Fruit fly (Drosophila melanogaster) whole organism, embryonic: Measurements from ENCODE around the gene PlexA.

ENCODE experiments used
- B-H2 ChIP-seq: fragments of 200-800 bp; sonication (Bioruptor generic); optimal IDR thresholded peaks from 2 replicates; lab custom pipeline; 2018; ENCODE audit warnings: missing biosample characterization, mild to moderate bottlenecking, missing genetic modification characterization
- CG10654 ChIP-seq: fragments of 200-800 bp; sonication (Bioruptor generic); optimal IDR thresholded peaks from 2 replicates; lab custom pipeline; 2016; ENCODE audit warnings: missing biosample characterization, missing genetic modification characterization
- CG10959 ChIP-seq: fragments of 200-800 bp; sonication (Bioruptor generic); IDR thresholded peaks from 2 replicates; pipeline ENCODE4 v1.3.6; 2022; ENCODE audit warnings: missing biosample characterization, missing genetic modification characterization
- CG11456 ChIP-seq: fragments of 200-800 bp; sonication (Bioruptor generic); IDR thresholded peaks from 3 replicates; pipeline ENCODE4 v1.3.6; 2022; ENCODE audit warnings: missing biosample characterization, missing genetic modification characterization
- CG11560 ChIP-seq: fragments of 200-800 bp; sonication (Bioruptor generic); IDR thresholded peaks from 3 replicates; pipeline ENCODE4 v1.3.6; 2022; ENCODE audit warnings: missing biosample characterization, missing genetic modification characterization
- CG1529 ChIP-seq: fragments of 200-800 bp; sonication (Bioruptor generic); optimal IDR thresholded peaks from 3 replicates; lab custom pipeline; 2018; ENCODE audit warnings: missing biosample characterization, missing genetic modification characterization
- CG17359 ChIP-seq: fragments of 200-800 bp; sonication (Bioruptor generic); optimal IDR thresholded peaks from 3 replicates; lab custom pipeline; 2018; ENCODE audit warnings: missing biosample characterization, mild to moderate bottlenecking, missing genetic modification characterization, moderate library complexity
- CG17385 ChIP-seq: fragments of 200-800 bp; sonication (Bioruptor generic); optimal IDR thresholded peaks from 3 replicates; lab custom pipeline; 2018; ENCODE audit warnings: missing biosample characterization, mild to moderate bottlenecking, missing genetic modification characterization
- CG30020 ChIP-seq: fragments of 200-800 bp; optimal IDR thresholded peaks from 2 replicates; lab custom pipeline; 2019; ENCODE audit warnings: missing biosample characterization, mild to moderate bottlenecking, missing genetic modification characterization, moderate library complexity
- CG31365 ChIP-seq: fragments of 200-800 bp; sonication (Bioruptor generic); optimal IDR thresholded peaks from 2 replicates; lab custom pipeline; 2018; ENCODE audit warnings: missing biosample characterization, mild to moderate bottlenecking, missing genetic modification characterization
- CG3407 ChIP-seq: fragments of 200-800 bp; sonication (Bioruptor generic); optimal IDR thresholded peaks from 2 replicates; lab custom pipeline; 2018; ENCODE audit warnings: missing biosample characterization, mild to moderate bottlenecking, missing genetic modification characterization
- CG4328 ChIP-seq: fragments of 200-800 bp; sonication (Bioruptor generic); optimal IDR thresholded peaks from 3 replicates; lab custom pipeline; 2017; ENCODE audit warnings: missing biosample characterization, missing genetic modification reagents, missing genetic modification characterization
- CG4404 ChIP-seq: fragments of 200-800 bp; sonication (Bioruptor generic); IDR thresholded peaks from 2 replicates; pipeline ENCODE4 v1.3.6; 2022; ENCODE audit warnings: missing biosample characterization, missing genetic modification characterization
- CG4854 ChIP-seq: fragments of 200-800 bp; sonication (Bioruptor generic); optimal IDR thresholded peaks from 2 replicates; lab custom pipeline; 2016; ENCODE audit warnings: missing biosample characterization, missing genetic modification characterization, inconsistent platforms
- CG6254 ChIP-seq: fragments of 200-800 bp; sonication (Bioruptor generic); optimal IDR thresholded peaks from 3 replicates; lab custom pipeline; 2017; ENCODE audit warnings: mild to moderate bottlenecking, missing biosample characterization, missing genetic modification reagents, missing genetic modification characterization
- CG6654 ChIP-seq: fragments of 200-800 bp; sonication (Bioruptor generic); optimal IDR thresholded peaks from 2 replicates; lab custom pipeline; 2017; ENCODE audit warnings: missing biosample characterization, mild to moderate bottlenecking, missing genetic modification characterization
- CG7839 ChIP-seq: fragments of 200-800 bp; sonication (Bioruptor generic); optimal IDR thresholded peaks from 3 replicates; lab custom pipeline; 2018; ENCODE audit warnings: missing biosample characterization, mild to moderate bottlenecking, missing genetic modification characterization, moderate library complexity
- CG7963 ChIP-seq: fragments of 200-800 bp; sonication (Bioruptor generic); IDR thresholded peaks from 3 replicates; pipeline ENCODE4 v1.3.6; 2022; ENCODE audit warnings: missing biosample characterization, missing genetic modification characterization; ENCODE audit not compliant: partially characterized antibody
- CG8359 ChIP-seq: fragments of 200-800 bp; sonication (Bioruptor generic); optimal IDR thresholded peaks from 2 replicates; lab custom pipeline; 2017; ENCODE audit warnings: missing biosample characterization, mild to moderate bottlenecking, missing genetic modification characterization, borderline replicate concordance
- Camta ChIP-seq: fragments of 200-800 bp; sonication (Bioruptor generic); optimal IDR thresholded peaks from 2 replicates; lab custom pipeline; 2016; ENCODE audit warnings: missing biosample characterization, missing genetic modification characterization
- D ChIP-seq, 2 experiments: fragments of 200-800 bp in 1 of 2; fragments of >200 bp in 1 of 2; sonication (Bioruptor generic) in 1 of 2; optimal IDR thresholded peaks; 2 replicates in 1 of 2; 3 replicates in 1 of 2; lab custom pipeline; 2017; ENCODE audit warnings: mild to moderate bottlenecking in 1 of 2, missing biosample characterization in 1 of 2, missing genetic modification characterization in 1 of 2, missing genetic modification reagents in 1 of 2
- Doc2 ChIP-seq: fragments of 200-800 bp; sonication (Bioruptor generic); IDR thresholded peaks from 2 replicates; pipeline ENCODE4 v1.3.6; 2022; ENCODE audit warnings: missing biosample characterization, missing genetic modification characterization
- Gug ChIP-seq: fragments of 200-800 bp; sonication (Bioruptor generic); IDR thresholded peaks from 4 replicates; pipeline ENCODE4 v1.3.6; 2022; ENCODE audit warnings: missing biosample characterization, missing genetic modification characterization
- H15 ChIP-seq: fragments of 200-800 bp; sonication (Bioruptor generic); IDR thresholded peaks from 3 replicates; pipeline ENCODE4 v1.3.6; 2022; ENCODE audit warnings: missing biosample characterization, missing genetic modification characterization
- HLH4C ChIP-seq: fragments of 200-800 bp; sonication (Bioruptor generic); IDR thresholded peaks from 3 replicates; pipeline ENCODE4 v1.3.6; 2022; ENCODE audit warnings: missing biosample characterization, missing genetic modification characterization; ENCODE audit not compliant: partially characterized antibody
- Hr3 ChIP-seq: fragments of 200-800 bp; sonication (Bioruptor generic); optimal IDR thresholded peaks from 3 replicates; lab custom pipeline; 2016; ENCODE audit warnings: missing biosample characterization, missing genetic modification characterization
- Lpt ChIP-seq: fragments of >200 bp; optimal IDR thresholded peaks from 2 replicates; lab custom pipeline; 2018; ENCODE audit warnings: missing biosample characterization, missing genetic modification characterization
- NC2β ChIP-seq: fragments of 200-800 bp; sonication (Bioruptor generic); optimal IDR thresholded peaks from 2 replicates; lab custom pipeline; 2016; ENCODE audit warnings: missing biosample characterization, missing genetic modification characterization
- Nf-YA ChIP-seq: fragments of 200-800 bp; sonication (Bioruptor generic); IDR thresholded peaks from 2 replicates; pipeline ENCODE4 v1.3.6; 2022; ENCODE audit warnings: missing biosample characterization, missing genetic modification characterization
- Sin3A ChIP-seq: fragments of >200 bp; optimal IDR thresholded peaks from 2 replicates; lab custom pipeline; 2018
- Taf1 ChIP-seq: fragments of 200-800 bp; sonication (Bioruptor generic); IDR thresholded peaks from 2 replicates; pipeline ENCODE4 v1.3.6; 2022; ENCODE audit warnings: missing biosample characterization, missing genetic modification characterization
- Trl ChIP-seq, 3 experiments: fragments of >200 bp in 2 of 3; fragments of 200-800 bp in 1 of 3; sonication (Bioruptor generic) in 1 of 3; optimal IDR thresholded peaks; 2 replicates in 1 of 3; 3 replicates in 2 of 3; lab custom pipeline; 2016 to 2017; ENCODE audit warnings: missing biosample characterization in 1 of 3, missing genetic modification characterization in 1 of 3
- Xbp1 ChIP-seq: fragments of 200-800 bp; sonication (Bioruptor generic); optimal IDR thresholded peaks from 3 replicates; lab custom pipeline; 2016; ENCODE audit warnings: missing biosample characterization, mild to moderate bottlenecking, missing genetic modification characterization
- ab ChIP-seq: fragments of 200-800 bp; sonication (Bioruptor generic); optimal IDR thresholded peaks from 2 replicates; lab custom pipeline; 2016; ENCODE audit warnings: missing biosample characterization, missing genetic modification characterization
- abd-A ChIP-seq: fragments of 200-800 bp; sonication (Bioruptor generic); optimal IDR thresholded peaks from 3 replicates; lab custom pipeline; 2019; ENCODE audit warnings: missing biosample characterization, mild to moderate bottlenecking, missing genetic modification characterization, moderate library complexity
- cg ChIP-seq: fragments of 200-800 bp; sonication (Bioruptor generic); optimal IDR thresholded peaks from 3 replicates; lab custom pipeline; 2019; ENCODE audit warnings: missing biosample characterization, mild to moderate bottlenecking, missing genetic modification characterization, moderate library complexity
- chm ChIP-seq: fragments of 200-800 bp; sonication (Bioruptor generic); IDR thresholded peaks from 2 replicates; pipeline ENCODE4 v1.3.6; 2022; ENCODE audit warnings: missing biosample characterization, missing genetic modification characterization
- gcm ChIP-seq: fragments of 200-800 bp; sonication (Bioruptor generic); optimal IDR thresholded peaks from 2 replicates; lab custom pipeline; 2019; ENCODE audit warnings: missing biosample characterization, mild to moderate bottlenecking, missing genetic modification characterization, moderate library complexity
- gcm2 ChIP-seq: fragments of 200-800 bp; sonication (Bioruptor generic); optimal IDR thresholded peaks from 2 replicates; lab custom pipeline; 2016; ENCODE audit warnings: missing biosample characterization, missing genetic modification characterization
- hb ChIP-seq: fragments of 200-800 bp; sonication (Bioruptor generic); IDR thresholded peaks from 3 replicates; pipeline ENCODE4 v1.3.6; 2022; ENCODE audit warnings: missing biosample characterization, missing genetic modification characterization; ENCODE audit not compliant: partially characterized antibody
- jing ChIP-seq: fragments of 200-800 bp; sonication (Bioruptor generic); optimal IDR thresholded peaks from 2 replicates; lab custom pipeline; 2018; ENCODE audit warnings: missing biosample characterization, mild to moderate bottlenecking, missing genetic modification characterization
- mirr ChIP-seq: fragments of 200-800 bp; sonication (Bioruptor generic); optimal IDR thresholded peaks from 3 replicates; lab custom pipeline; 2018; ENCODE audit warnings: missing biosample characterization, mild to moderate bottlenecking, missing genetic modification characterization
- phol ChIP-seq: fragments of 200-800 bp; sonication (Bioruptor generic); optimal IDR thresholded peaks from 3 replicates; lab custom pipeline; 2018; ENCODE audit warnings: missing biosample characterization, mild to moderate bottlenecking, missing genetic modification characterization, moderate library complexity
- run ChIP-seq: fragments of 200-800 bp; sonication (Bioruptor generic); optimal IDR thresholded peaks from 3 replicates; lab custom pipeline; 2018; ENCODE audit warnings: missing biosample characterization, mild to moderate bottlenecking, missing genetic modification characterization
- scrt ChIP-seq: fragments of 200-800 bp; sonication (Bioruptor generic); optimal IDR thresholded peaks from 2 replicates; lab custom pipeline; 2018; ENCODE audit warnings: missing biosample characterization, mild to moderate bottlenecking, missing genetic modification characterization, moderate library complexity
- trh ChIP-seq: fragments of 200-800 bp; sonication (Bioruptor generic); optimal IDR thresholded peaks from 2 replicates; lab custom pipeline; 2016; ENCODE audit warnings: missing biosample characterization, missing genetic modification characterization
- ttk ChIP-seq: fragments of 200-800 bp; sonication (Bioruptor generic); IDR thresholded peaks from 2 replicates; pipeline ENCODE4 v2.1.2; 2022; ENCODE audit warnings: missing biosample characterization, missing genetic modification characterization
- vvl ChIP-seq: fragments of 200-800 bp; sonication (Bioruptor generic); IDR thresholded peaks from 2 replicates; pipeline ENCODE4 v1.3.6; 2022; ENCODE audit warnings: missing biosample characterization, missing genetic modification characterization
- zf30C ChIP-seq: fragments of 200-800 bp; sonication (Bioruptor generic); optimal IDR thresholded peaks from 3 replicates; lab custom pipeline; 2018; ENCODE audit warnings: missing biosample characterization, mild to moderate bottlenecking, missing genetic modification characterization

The PlexA gene

DNA sequence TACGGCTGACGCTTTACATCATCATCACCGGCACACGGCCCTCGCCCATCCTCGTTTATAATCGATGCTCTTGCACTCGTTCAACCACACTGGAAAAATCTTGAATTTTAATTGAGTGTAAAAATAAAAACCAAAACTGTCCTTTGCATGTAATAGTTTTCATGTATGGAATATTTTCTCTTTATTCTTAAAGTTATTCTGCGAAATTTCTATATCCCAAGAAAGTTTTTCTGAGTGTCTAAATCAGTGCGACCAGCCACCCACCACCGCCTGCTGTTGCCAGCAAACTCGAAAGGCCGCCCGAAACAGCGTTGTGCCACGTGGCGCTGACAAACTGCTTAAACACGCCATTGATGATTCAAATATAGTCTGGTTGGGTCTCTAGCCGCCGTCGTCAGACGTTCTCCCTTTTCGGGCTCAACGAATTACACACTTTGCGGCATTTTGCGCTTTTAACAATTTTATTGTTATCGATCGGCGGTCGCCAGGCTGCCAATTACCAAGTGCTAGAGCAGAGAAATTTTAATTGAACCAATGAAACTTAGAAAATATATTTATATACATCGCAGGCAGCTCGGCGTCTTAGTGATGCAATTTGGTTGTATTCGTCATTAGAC, 44.0 kb downstream of the PlexA start (continued):
- TF ChIP-seq CG6254 (peak; percentile 72), CG6654 (GFP tag; lab: Kevin White, UChicago) (peak; percentile 36), CG17359 (tag; lab: Kevin White, UChicago) (peak; percentile 85), run (peak; percentile 23), Camta (GFP tag; lab: Kevin White, UChicago) (peak; percentile 56), CG7963 (GFP tag; lab: Robert Waterston, UW) (no peak), HLH4C (no peak), gcm2 (GFP tag; lab: Kevin White, UChicago) (no peak), CG31365 (tag; lab: Kevin White, UChicago) (no peak), B-H2 (GFP tag; lab: Kevin White, UChicago) (no peak), Gug (GFP tag; lab: Robert Waterston, UW) (peak; percentile 52; the same call in 2 of the 4 replicates), Lpt (no peak), CG11456 (no peak), CG11560 (tag; lab: Robert Waterston, UW) (no peak), CG7839 (peak; percentile 77), ttk (GFP tag; lab: Robert Waterston, UW) (no peak; the same call in 1 of the 2 replicates), CG10654 (GFP tag; lab: Kevin White, UChicago) (peak; percentile 55), ab (GFP tag; lab: Kevin White, UChicago) (no peak), zf30C (peak; percentile 81), D (optimal IDR thresholded peaks at IDR 0.05; lab: Kevin White, UChicago) (no peak), D (GFP tag; optimal IDR thresholded peaks at IDR 0.05; lab: Kevin White, UChicago) (peak; percentile 76), jing (GFP tag; lab: Kevin White, UChicago) (peak; percentile 21), CG4328 (GFP tag; lab: Kevin White, UChicago) (peak; percentile 21), Trl (optimal IDR thresholded peaks at IDR 0.05; lab: Kevin White, UChicago) (no peak), Trl (GFP tag; optimal IDR thresholded peaks at IDR 0.05; lab: Kevin White, UChicago) (peak; percentile 82), H15 (GFP tag; lab: Robert Waterston, UW) (no peak; the same call in 1 of the 3 replicates), vvl (GFP tag; lab: Robert Waterston, UW) (peak; percentile 93; the same call in 1 of the 2 replicates), phol (tag; lab: Kevin White, UChicago) (peak; percentile 78), CG4854 (GFP tag; lab: Kevin White, UChicago) (peak; percentile 12), Doc2 (no peak), Xbp1 (GFP tag; lab: Kevin White, UChicago) (peak; percentile 86), abd-A (tag; lab: Kevin White, UChicago) (peak; percentile 18), Nf-YA (GFP tag; lab: Robert Waterston, UW) (peak; percentile 62), Taf1 (GFP tag; lab: Robert Waterston, UW) (no peak), CG17385 (GFP tag; lab: Kevin White, UChicago) (peak; percentile 74), gcm (GFP tag; lab: Kevin White, UChicago) (peak; percentile 58), scrt (GFP tag; lab: Kevin White, UChicago) (peak; percentile 53), chm (GFP tag; lab: Robert Waterston, UW) (peak; percentile 76; the same call in 1 of the 2 replicates), cg (GFP tag; lab: Kevin White, UChicago) (no peak), CG8359 (GFP tag; lab: Kevin White, UChicago) (peak; percentile 22), CG1529 (GFP tag; lab: Kevin White, UChicago) (peak; percentile 70), trh (GFP tag; lab: Kevin White, UChicago) (peak; percentile 45), CG4404 (GFP tag; lab: Robert Waterston, UW) (no peak), CG3407 (GFP tag; lab: Kevin White, UChicago) (peak; percentile 80), hb (GFP tag; lab: Robert Waterston, UW) (no peak), NC2β (GFP tag; lab: Kevin White, UChicago) (peak; percentile 62), CG30020 (tag; lab: Kevin White, UChicago) (no peak), mirr (no peak), Sin3A (no peak), CG10959 (GFP tag; lab: Robert Waterston, UW) (no peak), Hr3 (GFP tag; lab: Kevin White, UChicago) (peak; percentile 67)
